Worm (Caenorhabditis elegans) whole organism, L4/young adult: ENCODE data around the gene clec-179.

ENCODE experiments used
- W03F9.2 ChIP-seq: fragments of 150-350 bp; optimal IDR thresholded peaks from 2 replicates; lab custom pipeline; 2014; ENCODE audit warnings: missing biosample characterization, missing genetic modification characterization
- dao-5 ChIP-seq: sonication (generic microtip); optimal IDR thresholded peaks from 2 replicates; lab custom pipeline; 2016; ENCODE audit warnings: missing genotype, missing genetic modification characterization, moderate library complexity, missing compliant biosample characterization
- him-1 ChIP-seq: sonication (generic microtip); optimal IDR thresholded peaks from 2 replicates; lab custom pipeline; 2016; ENCODE audit warnings: missing genotype, missing genetic modification reagents, missing genetic modification characterization, missing compliant biosample characterization

ce11 chrIV:7152409-7152808 is 32.1 kb downstream of the clec-179 start, which contains the start of gene col-113:
- no peak for TF ChIP-seq W03F9.2 (tag; lab: Kevin White, UChicago)
- no peak for TF ChIP-seq him-1
- no peak for TF ChIP-seq dao-5 (tag; lab: Kevin White, UChicago)
